Fruit fly (Drosophila melanogaster): Measurements from ENCODE around the gene Dred.
A peak's percentile ranks its signal among the peaks of the same experiment; 100 is the strongest.

Gene Dred

dm6 chr3L:19557197-19557995 is 13.4 kb upstream of the Dred start (continued):
- TF ChIP-seq CG11902 (GFP tag; optimal IDR thresholded peaks at IDR 0.05) (peak; percentile 19), CG8119 (GFP tag; IDR thresholded peaks at IDR 0.05) (peak; percentile 65), CG4318 (GFP tag; optimal IDR thresholded peaks at IDR 0.05) (peak; percentile 60), CG6163 (GFP tag; IDR thresholded peaks at IDR 0.05) (peak; percentile 49; the same call in 1 of the 3 replicates), CG11294 (GFP tag; IDR thresholded peaks at IDR 0.05) (no peak), CG6276 (GFP tag; optimal IDR thresholded peaks at IDR 0.05) (peak; percentile 33), dsx (GFP tag; optimal IDR thresholded peaks at IDR 0.05; ENCODE audit: poor library complexity, severe bottlenecking) (no peak), CG32006 (GFP tag; optimal IDR thresholded peaks at IDR 0.05) (peak; percentile 80), Hr38 (GFP tag; optimal IDR thresholded peaks at IDR 0.05) (no peak)

DNA sequence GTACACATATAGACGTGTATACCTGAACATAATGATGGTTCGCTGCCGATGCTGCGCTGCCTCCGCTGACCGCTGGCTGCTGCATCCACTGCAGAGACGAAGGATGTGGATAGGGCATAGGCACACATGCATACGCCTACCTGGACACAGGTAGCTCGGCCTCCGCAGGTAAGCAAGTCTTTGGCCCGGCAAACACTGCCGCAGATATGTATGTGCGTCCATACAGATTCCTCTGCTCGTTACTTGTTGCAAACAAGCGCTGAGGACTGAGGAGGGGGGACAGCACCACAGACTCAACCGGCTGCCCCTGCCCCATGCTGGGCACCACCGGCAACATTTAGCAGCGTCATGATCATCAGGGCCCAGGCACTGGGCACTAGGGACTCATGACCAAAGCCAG is 12.7 kb upstream of the Dred start:
- no peak for TF ChIP-seq Smox (GFP tag; optimal IDR thresholded peaks at IDR 0.05)
- no peak for TF ChIP-seq fd85E (GFP tag; optimal IDR thresholded peaks at IDR 0.05)
- no peak for TF ChIP-seq Met (GFP tag; optimal IDR thresholded peaks at IDR 0.05)
- no peak for TF ChIP-seq CG1621 (tag; optimal IDR thresholded peaks at IDR 0.05)
- no peak for TF ChIP-seq CG34406 (GFP tag; optimal IDR thresholded peaks at IDR 0.05)
- TF ChIP-seq dsx (GFP tag; optimal IDR thresholded peaks at IDR 0.05; ENCODE audit: poor library complexity, severe bottlenecking), result peak; percentile 76
- no peak for TF ChIP-seq fkh (GFP tag; optimal IDR thresholded peaks at IDR 0.05)
- no peak for TF ChIP-seq Hr38 (GFP tag; optimal IDR thresholded peaks at IDR 0.05)
- TF ChIP-seq CG11762 (GFP tag; optimal IDR thresholded peaks at IDR 0.05; ENCODE audit: insufficient read depth), result no peak
- no peak for TF ChIP-seq CG32006 (GFP tag; optimal IDR thresholded peaks at IDR 0.05)
- TF ChIP-seq CG3919 (GFP tag; optimal IDR thresholded peaks at IDR 0.05), result no peak
- no peak for TF ChIP-seq OdsH (GFP tag; optimal IDR thresholded peaks at IDR 0.05)
- no peak for TF ChIP-seq CG4318 (GFP tag; optimal IDR thresholded peaks at IDR 0.05)
- no peak for TF ChIP-seq Eip75B (GFP tag; optimal IDR thresholded peaks at IDR 0.05)
- no peak for TF ChIP-seq CG8632 (GFP tag; optimal IDR thresholded peaks at IDR 0.05)
- no peak for TF ChIP-seq CG10669 (GFP tag; optimal IDR thresholded peaks at IDR 0.05)
- no peak for TF ChIP-seq pdm3 (GFP tag; optimal IDR thresholded peaks at IDR 0.05)
- no peak for TF ChIP-seq Gug (GFP tag; IDR thresholded peaks at IDR 0.05)
- TF ChIP-seq CG11294 (GFP tag; IDR thresholded peaks at IDR 0.05), result no peak
- TF ChIP-seq CG16779 (tag; optimal IDR thresholded peaks at IDR 0.05), result no peak
- TF ChIP-seq CG6808 (GFP tag; optimal IDR thresholded peaks at IDR 0.05), result peak; percentile 89
- TF ChIP-seq CG6792 (GFP tag; optimal IDR thresholded peaks at IDR 0.05), result no peak
- no peak for TF ChIP-seq fd59A (GFP tag; optimal IDR thresholded peaks at IDR 0.05)
- no peak for TF ChIP-seq lz (GFP tag; optimal IDR thresholded peaks at IDR 0.05)
- peak; percentile 68 for TF ChIP-seq CG6163 (GFP tag; IDR thresholded peaks at IDR 0.05)
- TF ChIP-seq Blimp-1 (GFP tag; optimal IDR thresholded peaks at IDR 0.05), result no peak

DNA sequence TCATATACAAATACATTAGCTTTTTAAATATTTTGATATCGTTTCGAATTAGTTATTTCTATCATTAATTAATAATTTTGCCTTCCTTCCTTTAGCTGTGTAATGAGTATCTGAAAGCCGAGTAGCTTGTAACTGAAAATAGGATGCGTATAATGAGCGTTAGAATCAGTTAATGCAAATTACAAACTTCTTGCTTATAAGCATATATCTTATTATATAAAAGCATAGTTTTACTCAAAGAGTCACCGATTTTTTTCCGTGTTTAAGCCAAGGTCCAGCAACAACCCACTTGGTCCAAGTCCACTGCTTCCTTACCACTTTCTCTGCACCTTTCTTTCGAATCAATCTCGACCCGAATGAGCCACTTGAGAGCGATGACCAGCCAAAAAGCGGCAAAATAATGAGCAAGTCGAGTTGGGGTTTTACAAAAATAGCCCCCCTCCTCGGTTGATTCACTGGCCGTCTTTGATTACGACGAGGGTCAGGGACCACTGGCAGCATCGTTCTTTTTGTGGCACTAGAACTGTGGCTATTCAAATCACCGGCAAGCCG is 12.0 kb upstream of the Dred start:
- TF ChIP-seq esn (GFP tag; optimal IDR thresholded peaks at IDR 0.05), result peak; percentile 63
- TF ChIP-seq CG31627 (GFP tag; optimal IDR thresholded peaks at IDR 0.05), result peak; percentile 34
- peak; percentile 91 for TF ChIP-seq Blimp-1 (GFP tag; optimal IDR thresholded peaks at IDR 0.05)
- peak; percentile 82 for TF ChIP-seq Eip78C (GFP tag)
- peak; percentile 22 for TF ChIP-seq achi (GFP tag; optimal IDR thresholded peaks at IDR 0.05)
- TF ChIP-seq Met (GFP tag; optimal IDR thresholded peaks at IDR 0.05), result no peak
- no peak for TF ChIP-seq dsx (GFP tag; optimal IDR thresholded peaks at IDR 0.05; ENCODE audit: poor library complexity, severe bottlenecking)
- TF ChIP-seq Hr39 (GFP tag; optimal IDR thresholded peaks at IDR 0.05), result peak; percentile 37
- TF ChIP-seq CG11294 (GFP tag; IDR thresholded peaks at IDR 0.05), result no peak
- peak; percentile 14 for TF ChIP-seq acj6 (GFP tag; optimal IDR thresholded peaks at IDR 0.05)
- TF ChIP-seq cyc (GFP tag; optimal IDR thresholded peaks at IDR 0.05), result peak; percentile 39
- TF ChIP-seq topi (GFP tag; optimal IDR thresholded peaks at IDR 0.05), result peak; percentile 13

All from whole organism, prepupa.